Fruit fly (Drosophila melanogaster): ENCODE data around the gene CG11723.

The CG11723 gene

DNA sequence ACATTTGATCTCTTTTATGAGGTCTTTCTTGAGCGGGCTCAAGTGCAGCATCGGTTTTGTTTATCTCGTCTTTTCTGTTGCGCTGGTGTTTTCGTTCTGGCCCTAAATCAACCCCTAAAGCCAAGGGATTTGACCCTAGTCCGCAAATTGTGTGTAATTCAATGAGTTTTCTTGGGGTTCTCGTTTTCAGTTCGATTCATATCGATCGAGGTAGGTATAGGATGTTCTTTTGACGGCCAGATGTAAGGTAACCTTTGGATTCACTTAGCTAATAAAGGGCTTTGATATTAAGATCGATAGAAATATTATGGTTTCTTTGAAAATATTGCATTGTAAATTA, 18.1 kb upstream of the CG11723 start:
- no peak for TF ChIP-seq noc (tag; optimal IDR thresholded peaks at IDR 0.05)

DNA sequence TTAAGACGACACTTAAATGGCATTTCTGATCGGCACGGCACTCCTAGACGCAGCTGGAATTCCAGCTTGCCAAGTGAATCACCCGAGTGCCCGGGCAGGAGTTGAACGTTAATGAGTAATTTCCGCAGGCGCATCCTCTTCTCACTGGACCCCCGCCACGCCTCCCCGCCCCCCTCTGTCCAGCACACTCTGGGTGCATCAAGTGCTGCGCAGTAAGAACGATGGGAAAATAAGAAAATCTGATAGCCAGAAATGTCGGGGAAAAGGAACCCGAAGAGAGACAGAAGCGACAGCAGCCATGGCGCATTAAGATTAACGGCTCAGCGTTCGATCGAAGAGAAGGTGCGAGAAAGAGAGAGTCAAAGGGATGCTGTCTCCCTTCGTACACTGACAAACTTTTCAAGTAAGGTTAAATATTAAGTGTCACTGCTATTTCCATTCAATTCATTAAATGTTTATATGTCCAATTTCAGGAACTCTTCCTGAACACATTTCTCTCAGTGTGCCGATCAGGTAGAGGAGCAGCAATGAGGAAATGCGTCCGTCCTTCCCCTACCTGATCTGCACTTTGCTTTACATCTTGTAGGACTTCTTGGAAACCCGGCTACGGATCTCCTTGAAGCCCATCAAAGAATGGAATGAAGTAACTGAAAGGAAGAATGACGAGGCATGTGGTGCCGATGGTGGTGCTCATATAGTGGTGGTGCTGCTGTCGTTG, 17.6 kb upstream of the CG11723 start:
- no peak for TF ChIP-seq noc (tag; optimal IDR thresholded peaks at IDR 0.05)

DNA sequence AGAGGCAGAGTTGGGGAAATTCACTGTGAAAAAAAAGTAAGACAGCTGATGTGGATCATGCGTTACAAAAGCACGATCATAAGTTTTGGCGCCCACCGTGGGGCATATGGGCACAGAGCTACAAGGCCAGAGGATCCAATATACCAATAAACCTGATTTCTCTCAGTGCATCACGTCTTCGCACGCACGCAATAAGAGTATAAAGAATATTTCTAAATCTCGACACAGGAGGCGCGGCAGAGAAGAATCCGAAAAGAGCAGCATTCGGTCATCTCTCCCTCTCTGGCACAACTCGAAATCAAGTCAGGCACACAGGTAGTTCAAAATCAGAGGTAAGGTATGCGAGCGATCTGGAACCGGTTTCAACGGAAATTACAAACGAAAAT, 16.5 kb upstream of the CG11723 start:
- TF ChIP-seq noc (tag; optimal IDR thresholded peaks at IDR 0.05) = peak; percentile 68

DNA sequence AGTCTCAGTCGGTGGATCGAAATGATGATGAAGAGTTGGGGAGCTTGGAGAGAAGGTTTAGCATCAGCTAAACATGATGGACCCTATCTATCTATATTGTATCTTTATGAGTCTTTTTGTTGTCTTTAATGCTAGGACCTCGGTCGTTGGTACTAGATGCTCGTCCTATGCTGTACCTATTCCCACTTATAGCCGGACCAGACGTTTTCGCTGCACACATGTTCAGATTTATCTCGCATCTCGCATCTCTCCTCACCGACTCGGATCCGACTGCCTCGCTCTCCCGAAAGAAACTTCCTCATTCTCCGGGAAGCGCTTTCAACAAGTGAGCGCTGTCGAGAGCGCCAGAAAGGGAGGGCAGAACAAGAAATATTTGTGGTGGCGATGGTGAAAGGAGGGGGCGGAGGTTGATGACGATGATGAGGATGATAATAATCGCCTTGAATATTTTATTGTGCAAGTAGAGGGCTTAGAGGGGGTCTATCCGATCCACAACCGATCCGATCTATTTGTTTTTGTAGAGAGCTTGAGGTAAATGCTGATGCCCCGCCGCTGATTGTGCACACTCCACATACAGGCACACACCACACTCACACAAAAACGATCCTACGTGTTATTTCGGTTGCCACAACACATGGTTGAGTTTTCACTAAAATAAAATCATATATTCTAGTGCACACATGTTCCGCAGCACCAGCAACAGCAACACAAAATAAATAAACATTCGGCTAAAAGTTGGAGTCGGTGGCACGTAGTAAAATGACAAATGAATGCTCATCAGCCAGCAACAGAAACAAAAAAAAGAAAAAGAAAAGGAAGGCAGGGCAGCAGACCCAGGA, 15.9 kb upstream of the CG11723 start:
- no peak for TF ChIP-seq noc (tag; optimal IDR thresholded peaks at IDR 0.05)

DNA sequence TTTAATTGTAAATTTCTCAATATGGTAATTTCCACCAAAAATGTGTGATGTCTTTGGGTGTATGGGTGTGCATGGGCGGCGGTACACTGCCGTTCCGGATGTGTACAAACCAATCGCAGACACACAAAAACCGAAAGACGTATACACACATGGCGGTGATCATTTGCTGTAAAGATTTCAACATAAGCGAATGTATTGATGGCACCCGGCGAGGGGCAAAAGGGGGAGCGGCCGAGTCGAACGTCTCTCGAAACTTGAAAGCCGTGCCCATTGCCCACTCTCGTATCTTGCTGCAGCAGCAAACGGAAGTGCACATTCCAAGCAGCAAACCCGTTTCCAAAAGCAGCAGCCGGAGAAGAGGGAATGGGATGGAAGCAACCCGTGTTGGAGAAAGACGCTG, 15.2 kb upstream of the CG11723 start:
- TF ChIP-seq noc (tag; optimal IDR thresholded peaks at IDR 0.05) = no peak

DNA sequence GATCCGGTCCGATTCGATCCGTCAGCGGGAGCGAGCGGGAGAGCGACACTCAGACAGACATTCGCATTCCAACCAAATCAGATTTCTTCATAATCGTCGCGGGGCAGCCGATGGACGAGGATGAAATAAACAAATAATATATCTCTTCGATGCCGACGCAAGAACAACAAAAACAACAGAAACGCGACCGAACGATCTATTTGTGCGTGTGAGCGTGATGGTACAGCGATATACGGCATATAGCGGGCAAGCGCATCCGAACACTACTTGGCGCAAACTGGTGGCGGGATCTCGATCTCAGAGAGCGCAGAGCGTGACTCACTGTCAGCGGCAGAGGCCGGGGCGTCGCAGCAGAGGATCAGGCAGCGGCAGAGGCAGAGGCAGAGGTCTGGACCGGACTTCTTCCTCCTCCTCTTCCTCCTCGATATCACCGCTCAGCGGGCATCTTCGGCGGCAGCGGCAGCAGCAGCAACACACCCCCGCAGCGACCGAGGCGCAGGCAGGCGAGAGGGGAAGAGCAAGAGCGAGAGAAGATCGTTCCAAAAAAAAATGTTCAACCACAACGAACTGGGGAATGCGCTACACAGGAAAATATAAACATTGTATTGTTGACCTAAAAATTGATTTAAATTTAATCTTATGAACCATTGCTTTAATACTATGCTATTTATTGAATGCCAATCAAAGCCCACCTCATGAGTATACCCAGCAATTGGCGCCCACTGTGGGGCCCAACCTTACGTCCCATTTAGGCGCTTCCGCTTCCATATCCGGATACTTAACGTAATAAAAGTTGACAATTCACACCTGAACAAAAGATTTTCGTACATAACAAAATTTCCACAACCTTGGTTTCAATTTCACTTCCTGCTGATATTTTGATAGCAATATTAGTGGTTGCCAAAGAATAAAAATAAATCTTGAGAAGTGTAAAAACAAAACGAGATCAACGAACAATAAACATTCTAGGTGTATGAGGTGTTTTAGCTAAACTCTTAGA, 14.5 kb upstream of the CG11723 start:
- peak; percentile 24 for TF ChIP-seq noc (tag; optimal IDR thresholded peaks at IDR 0.05)

DNA sequence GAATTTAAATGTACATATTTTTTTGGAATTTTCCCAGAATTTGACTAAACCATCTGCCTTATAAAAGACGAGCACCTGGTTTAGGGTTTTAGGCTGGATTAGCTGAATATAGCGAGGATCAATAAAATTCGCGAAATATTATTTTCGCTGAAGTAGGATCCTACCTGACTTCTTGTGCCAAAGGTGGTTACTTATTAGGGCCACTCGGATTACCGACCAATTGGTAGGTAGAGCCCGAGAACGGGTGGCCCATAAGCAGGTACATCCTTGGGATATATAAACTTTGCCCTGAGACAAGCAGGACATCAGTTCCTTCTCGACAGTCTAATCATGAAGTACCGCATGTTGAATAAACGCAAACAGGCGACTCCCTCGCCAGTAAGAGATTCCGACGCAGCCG, 8.4 kb upstream of the CG11723 start, which contains the start of gene CG15382:
CG15382 (plus strand) TSS at position 301 of the 400 bp plus-strand sequence.
- no peak for TF ChIP-seq noc (tag; optimal IDR thresholded peaks at IDR 0.05)

DNA sequence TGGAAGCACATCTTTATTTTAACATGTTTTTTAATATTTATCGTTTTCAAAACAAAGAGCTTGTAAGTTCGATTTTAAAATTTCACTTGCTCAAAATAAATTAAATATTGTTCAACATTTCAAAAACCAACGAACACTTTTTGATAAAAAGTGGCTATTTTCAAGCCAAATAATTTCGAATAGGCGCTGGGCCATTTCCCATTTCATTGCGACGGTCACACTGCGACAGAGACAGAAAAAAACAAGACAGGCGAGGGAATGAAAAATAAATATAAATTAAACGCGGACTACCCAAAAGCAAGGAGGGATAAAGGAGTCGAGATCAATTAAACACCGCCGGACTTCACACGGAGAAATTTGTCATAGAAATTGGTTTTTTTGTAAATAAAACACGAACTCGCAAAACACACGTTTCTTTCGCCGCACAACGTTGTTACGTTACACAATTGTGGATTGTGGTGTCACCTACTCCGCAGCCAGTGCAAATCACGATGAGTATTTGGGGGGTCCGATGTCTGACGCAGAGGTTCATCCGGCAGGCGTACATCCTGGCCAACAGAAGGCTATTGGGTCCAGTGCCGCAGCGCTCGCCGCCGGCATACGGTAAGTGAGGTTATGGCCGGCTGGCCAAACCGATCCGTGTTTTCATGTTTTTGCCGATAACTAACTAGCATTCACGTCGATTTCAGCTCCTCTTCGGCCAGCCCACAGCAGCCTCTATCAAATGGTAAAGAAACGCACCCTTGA, 4.6 kb upstream of the CG11723 start, which contains the start of gene AIF:
AIF (plus strand) TSS at position 211 of the 747 bp plus-strand sequence.
- TF ChIP-seq noc (tag; optimal IDR thresholded peaks at IDR 0.05) = no peak

DNA sequence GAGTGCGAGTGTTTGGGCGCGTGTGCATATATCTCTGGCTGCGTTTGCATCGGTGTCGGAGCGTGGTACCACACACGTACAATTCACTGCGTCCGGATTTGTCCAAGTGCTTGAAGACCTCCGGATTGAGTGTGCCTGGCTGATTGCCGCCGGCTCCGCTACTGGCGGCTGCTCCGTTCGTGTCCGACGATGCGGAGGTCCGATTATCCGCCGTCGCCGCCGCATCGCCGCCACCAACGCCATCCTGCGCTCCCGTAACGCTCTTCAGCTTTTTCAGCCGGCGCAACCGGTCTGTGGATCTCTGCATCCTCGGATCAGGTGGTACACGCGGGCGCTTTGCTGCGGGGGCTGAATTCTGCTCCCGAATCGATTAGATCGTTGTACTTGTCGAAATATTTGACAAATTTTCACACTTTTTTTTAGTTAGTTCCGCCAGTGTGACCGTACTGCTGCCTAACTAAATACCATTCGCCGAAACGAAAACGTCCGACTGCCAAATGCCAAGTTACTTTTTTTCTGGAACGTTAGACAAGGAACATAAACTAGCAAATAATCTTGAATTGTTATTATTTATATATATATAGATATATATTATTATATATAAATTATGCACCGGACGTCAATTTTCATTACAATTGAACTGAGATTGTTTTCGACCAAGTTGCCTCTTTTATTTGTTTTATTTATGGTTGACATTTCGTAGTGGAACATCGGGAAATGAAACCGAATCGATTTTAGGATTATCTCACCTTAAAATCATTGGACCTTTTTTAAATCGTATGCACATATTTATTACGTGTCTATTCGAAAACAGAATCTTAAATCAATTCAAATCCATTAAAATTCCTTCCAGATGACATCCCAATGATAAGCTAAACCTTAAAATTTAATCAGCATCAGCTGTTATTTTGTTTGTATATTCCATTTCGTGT, 2.1 kb downstream of the CG11723 start, which contains the start of gene tho2:
tho2 (minus strand) TSS at position 463 of the 932 bp plus-strand sequence.
- TF ChIP-seq noc (tag; optimal IDR thresholded peaks at IDR 0.05) = no peak

DNA sequence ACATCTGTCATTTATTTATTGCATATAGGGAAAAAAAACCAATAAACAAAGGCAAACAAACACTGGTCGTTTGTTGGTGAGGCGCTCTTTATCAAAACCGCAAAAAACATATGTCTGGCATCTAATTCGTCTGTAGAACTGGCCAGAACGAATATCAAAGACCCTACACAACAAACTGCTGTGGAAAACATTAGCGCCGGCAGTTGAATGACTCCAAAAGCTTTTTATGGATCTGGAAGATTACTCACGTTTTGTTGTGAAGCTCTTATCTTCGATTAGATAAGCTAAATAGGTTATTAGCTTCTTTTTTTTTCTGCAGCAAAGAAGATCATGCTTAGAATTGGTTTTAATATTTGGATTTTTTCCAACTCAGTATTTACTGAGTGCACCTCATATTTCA, 14.1 kb downstream of the CG11723 start:
- TF ChIP-seq noc (tag; optimal IDR thresholded peaks at IDR 0.05) = peak; percentile 35

DNA sequence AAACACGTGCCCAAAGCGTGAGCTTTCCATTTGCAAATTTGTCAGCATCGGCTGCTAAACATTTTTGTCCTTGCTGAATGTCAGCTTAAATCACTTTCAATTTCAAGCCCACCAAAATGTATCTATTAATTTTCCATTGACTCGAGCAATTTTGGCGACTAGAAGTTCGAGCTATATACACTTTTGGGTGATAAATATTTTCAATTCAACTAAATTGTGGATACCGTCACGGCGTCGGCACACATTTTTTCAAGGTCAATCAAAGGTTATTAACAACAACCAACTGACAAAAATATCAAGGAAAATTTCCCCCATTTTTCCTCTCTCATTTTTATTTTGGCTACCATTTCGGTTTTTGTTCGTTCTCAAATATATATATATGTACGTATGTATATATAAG, 14.9 kb downstream of the CG11723 start:
- no peak for TF ChIP-seq noc (tag; optimal IDR thresholded peaks at IDR 0.05)

DNA sequence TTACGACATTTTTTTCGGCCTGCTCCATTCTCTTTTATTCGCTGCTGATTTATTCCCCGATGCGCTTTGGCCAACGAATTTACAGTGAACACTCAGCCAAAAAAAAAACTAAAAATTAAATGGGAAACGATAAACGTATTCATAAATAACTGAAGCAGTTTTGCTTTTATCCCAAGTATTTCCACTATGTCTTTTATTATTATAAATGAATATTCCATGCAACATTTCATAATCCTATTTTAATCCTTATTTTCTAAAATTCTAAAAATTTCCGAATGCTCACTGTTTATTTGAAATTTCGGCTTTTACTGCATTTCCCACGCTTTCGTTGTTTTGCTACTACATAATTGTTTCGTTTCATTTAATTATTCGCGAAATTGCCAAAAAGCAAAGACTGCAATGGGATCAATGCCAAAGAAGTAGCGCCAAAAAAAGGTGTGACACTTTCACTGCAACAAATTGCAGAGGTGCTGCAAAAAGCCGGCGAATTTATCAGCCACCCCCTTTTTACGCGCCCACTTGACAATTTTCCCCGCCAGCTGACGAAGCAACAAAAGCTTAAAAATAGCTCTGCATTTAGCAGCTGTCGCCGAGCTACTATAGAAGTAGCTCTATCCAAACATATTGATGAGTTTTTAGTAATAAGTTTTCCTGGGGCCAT, 15.5 kb downstream of the CG11723 start:
- no peak for TF ChIP-seq noc (tag; optimal IDR thresholded peaks at IDR 0.05)
